Worm (Caenorhabditis elegans): ENCODE measurements around the gene paqr-1.

DNA sequence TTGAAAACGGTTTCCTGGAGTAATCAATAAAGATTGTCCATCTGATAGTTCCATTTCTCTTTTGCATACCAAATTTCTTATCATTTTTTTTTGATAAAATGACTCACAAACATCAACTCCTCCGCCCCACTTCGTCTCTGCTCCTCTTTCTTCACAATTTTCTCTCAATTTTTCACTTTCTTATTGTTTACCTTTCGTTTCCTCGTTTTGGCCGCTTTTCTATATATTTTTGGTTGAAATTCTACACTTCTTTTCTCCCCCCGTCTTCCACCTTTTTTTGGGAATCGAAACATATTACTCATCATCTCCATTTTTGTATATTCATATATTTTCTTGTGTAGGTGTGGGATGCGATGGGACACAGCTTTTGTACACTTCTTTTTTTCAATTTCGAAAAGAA lies 52.5 kb downstream of the paqr-1 start:
- no peak for TF ChIP-seq unc-55 (GFP tag; optimal IDR thresholded peaks at IDR 0.05)
- TF ChIP-seq snpc-4 (tag; optimal IDR thresholded peaks at IDR 0.05): no peak
- TF ChIP-seq egl-27 (tag; optimal IDR thresholded peaks at IDR 0.05): no peak
- no peak for TF ChIP-seq unc-39 (tag; optimal IDR thresholded peaks at IDR 0.05)
- TF ChIP-seq nhr-77 (tag; optimal IDR thresholded peaks at IDR 0.05): no peak
- TF ChIP-seq elt-1 (tag; optimal IDR thresholded peaks at IDR 0.05): no peak
- no peak for TF ChIP-seq ztf-4 (tag; optimal IDR thresholded peaks at IDR 0.05)
- no peak for TF ChIP-seq zag-1 (tag; optimal IDR thresholded peaks at IDR 0.05)
- no peak for TF ChIP-seq nhr-10 (tag; optimal IDR thresholded peaks at IDR 0.05)

All from whole organism, L2 larva.